Worm (Caenorhabditis elegans) whole organism, L3 larva: Measurements from ENCODE around the gene C36A4.4.
A peak's percentile ranks its signal among the peaks of the same experiment; 100 is the strongest.

Experiments used
- R02D3.7 ChIP-seq: fragments of 150-350 bp; optimal IDR thresholded peaks from 2 replicates; lab custom pipeline; 2014; ENCODE audit warnings: missing biosample characterization, missing genetic modification characterization
- ZK546.5 ChIP-seq: sonication (generic microtip); optimal IDR thresholded peaks from 2 replicates; lab custom pipeline; 2017; ENCODE audit warnings: missing biosample characterization, missing genetic modification characterization
- aly-2 ChIP-seq: fragments of 150-350 bp; optimal IDR thresholded peaks from 2 replicates; lab custom pipeline; 2014; ENCODE audit warnings: missing biosample characterization, missing genetic modification characterization
- ama-1 ChIP-seq: fragments of 150-350 bp; optimal IDR thresholded peaks from 2 replicates; lab custom pipeline; 2018
- ceh-16 ChIP-seq: sonication (generic microtip); optimal IDR thresholded peaks from 2 replicates; lab custom pipeline; 2017; ENCODE audit warnings: missing biosample characterization, missing genetic modification characterization
- ceh-28 ChIP-seq: fragments of 150-350 bp; optimal IDR thresholded peaks from 2 replicates; lab custom pipeline; 2014; ENCODE audit warnings: missing biosample characterization, missing genetic modification reagents, missing genetic modification characterization
- ceh-82 ChIP-seq: fragments of 150-350 bp; optimal IDR thresholded peaks from 2 replicates; lab custom pipeline; 2014; ENCODE audit warnings: missing biosample characterization, missing genetic modification characterization
- ceh-9 ChIP-seq: sonication (generic microtip); optimal IDR thresholded peaks from 2 replicates; lab custom pipeline; 2018; ENCODE audit warnings: missing biosample characterization, missing genetic modification characterization
- daf-12 ChIP-seq: fragments of 150-350 bp; optimal IDR thresholded peaks from 2 replicates; lab custom pipeline; 2014; ENCODE audit warnings: missing biosample characterization, missing genetic modification reagents, missing genetic modification characterization
- egl-27 ChIP-seq: sonication (generic microtip); optimal IDR thresholded peaks from 4 replicates; lab custom pipeline; 2017; ENCODE audit warnings: missing biosample characterization, missing genetic modification reagents, missing genetic modification characterization
- egl-5 ChIP-seq: fragments of 150-350 bp; optimal IDR thresholded peaks from 2 replicates; lab custom pipeline; 2017; ENCODE audit warnings: missing biosample characterization, missing genetic modification reagents, missing genetic modification characterization, inconsistent platforms
- elt-1 ChIP-seq: fragments of 150-350 bp; optimal IDR thresholded peaks from 2 replicates; lab custom pipeline; 2014; ENCODE audit warnings: missing biosample characterization, missing genetic modification characterization
- elt-2 ChIP-seq: sonication (generic microtip); optimal IDR thresholded peaks from 2 replicates; lab custom pipeline; 2016; ENCODE audit warnings: missing genetic modification reagents, mild to moderate bottlenecking, missing genetic modification characterization, missing compliant biosample characterization
- elt-3 ChIP-seq, 3 experiments: fragments of 150-350 bp in 1 of 3; sonication (generic microtip) in 2 of 3; optimal IDR thresholded peaks; 2 replicates in 2 of 3; 4 replicates in 1 of 3; lab custom pipeline; 2014 to 2017; ENCODE audit warnings: missing biosample characterization in 3 of 3, missing genetic modification characterization in 3 of 3
- eor-1 ChIP-seq, 2 experiments: fragments of 150-350 bp; optimal IDR thresholded peaks; 2 replicates each; lab custom pipeline; 2014 to 2018; ENCODE audit warnings: missing biosample characterization in 2 of 2, missing genetic modification characterization in 2 of 2
- fkh-10 ChIP-seq: sonication (generic microtip); optimal IDR thresholded peaks from 2 replicates; lab custom pipeline; 2017; ENCODE audit warnings: missing biosample characterization, missing genetic modification reagents, missing genetic modification characterization
- fkh-2 ChIP-seq: fragments of 150-350 bp; optimal IDR thresholded peaks from 2 replicates; lab custom pipeline; 2014; ENCODE audit warnings: missing biosample characterization, missing genetic modification reagents, missing genetic modification characterization
- fos-1 ChIP-seq: fragments of 150-350 bp; optimal IDR thresholded peaks from 2 replicates; lab custom pipeline; 2014; ENCODE audit warnings: missing biosample characterization, missing genetic modification characterization
- hmg-11 ChIP-seq: sonication (generic microtip); optimal IDR thresholded peaks from 2 replicates; lab custom pipeline; 2016; ENCODE audit warnings: missing genetic modification characterization, missing compliant biosample characterization
- jun-1 ChIP-seq: fragments of 150-350 bp; optimal IDR thresholded peaks from 2 replicates; lab custom pipeline; 2014; ENCODE audit warnings: missing biosample characterization, missing genetic modification reagents, missing genetic modification characterization
- lin-15B ChIP-seq: fragments of 150-350 bp; optimal IDR thresholded peaks from 2 replicates; lab custom pipeline; 2014; ENCODE audit warnings: missing biosample characterization, missing genetic modification characterization
- lin-39 ChIP-seq: fragments of 150-350 bp; optimal IDR thresholded peaks from 2 replicates; lab custom pipeline; 2018; ENCODE audit warnings: missing biosample characterization, missing genetic modification reagents, missing genetic modification characterization
- lsy-12 ChIP-seq: sonication (generic microtip); optimal IDR thresholded peaks from 2 replicates; lab custom pipeline; 2016; ENCODE audit warnings: mild to moderate bottlenecking, missing genetic modification characterization, missing compliant biosample characterization
- mdl-1 ChIP-seq: fragments of 150-350 bp; optimal IDR thresholded peaks from 2 replicates; lab custom pipeline; 2014; ENCODE audit warnings: missing biosample characterization, missing genetic modification characterization
- mml-1 ChIP-seq: fragments of 150-350 bp; sonication (generic microtip); optimal IDR thresholded peaks from 3 replicates; lab custom pipeline; 2014; ENCODE audit warnings: missing biosample characterization, missing genetic modification characterization
- nfya-1 ChIP-seq: sonication (generic microtip); optimal IDR thresholded peaks from 2 replicates; lab custom pipeline; 2017; ENCODE audit warnings: missing genetic modification characterization, mild to moderate bottlenecking, missing compliant biosample characterization, antibody characterized with exemption, moderate library complexity; ENCODE audit not compliant: insufficient read depth
- nhr-11 ChIP-seq: fragments of 150-350 bp; optimal IDR thresholded peaks from 2 replicates; lab custom pipeline; 2014; ENCODE audit warnings: missing biosample characterization, missing genetic modification characterization
- nhr-12 ChIP-seq: fragments of 150-350 bp; optimal IDR thresholded peaks from 2 replicates; lab custom pipeline; 2014; ENCODE audit warnings: missing biosample characterization, missing genetic modification characterization
- nhr-23 ChIP-seq: fragments of 150-350 bp; optimal IDR thresholded peaks from 2 replicates; lab custom pipeline; 2014; ENCODE audit warnings: missing biosample characterization, missing genetic modification reagents, missing genetic modification characterization
- nhr-237 ChIP-seq: fragments of 150-350 bp; optimal IDR thresholded peaks from 2 replicates; lab custom pipeline; 2014; ENCODE audit warnings: missing biosample characterization, missing genetic modification characterization
- nhr-25 ChIP-seq: sonication (generic microtip); optimal IDR thresholded peaks from 2 replicates; lab custom pipeline; 2017; ENCODE audit warnings: missing biosample characterization, missing genetic modification characterization
- nhr-28 ChIP-seq: fragments of 150-350 bp; optimal IDR thresholded peaks from 2 replicates; lab custom pipeline; 2014; ENCODE audit warnings: missing biosample characterization, missing genetic modification characterization
- nhr-43 ChIP-seq: sonication (generic microtip); optimal IDR thresholded peaks from 2 replicates; lab custom pipeline; 2016; ENCODE audit warnings: mild to moderate bottlenecking, missing genetic modification characterization, missing compliant biosample characterization; ENCODE audit not compliant: poor library complexity, severe bottlenecking
- nhr-67 ChIP-seq: fragments of 150-350 bp; optimal IDR thresholded peaks from 2 replicates; lab custom pipeline; 2014; ENCODE audit warnings: missing biosample characterization, missing genetic modification characterization
- nhr-76 ChIP-seq: fragments of 150-350 bp; sonication (generic microtip); optimal IDR thresholded peaks from 5 replicates; lab custom pipeline; 2014; ENCODE audit warnings: missing biosample characterization, missing genetic modification characterization
- nhr-77 ChIP-seq: fragments of 150-350 bp; optimal IDR thresholded peaks from 2 replicates; lab custom pipeline; 2014; ENCODE audit warnings: missing biosample characterization, missing genetic modification characterization
- pha-4 ChIP-seq: fragments of 150-350 bp; optimal IDR thresholded peaks from 2 replicates; lab custom pipeline; 2014; ENCODE audit warnings: missing biosample characterization, missing genetic modification reagents, missing genetic modification characterization
- pqm-1 ChIP-seq: fragments of 150-350 bp; optimal IDR thresholded peaks from 2 replicates; lab custom pipeline; 2017; ENCODE audit warnings: missing biosample characterization, missing genetic modification characterization, inconsistent platforms
- sea-2 ChIP-seq: fragments of 150-350 bp; sonication (generic microtip); optimal IDR thresholded peaks from 4 replicates; lab custom pipeline; 2014; ENCODE audit warnings: missing biosample characterization, missing genetic modification reagents, missing genetic modification characterization
- skn-1 ChIP-seq: fragments of 150-350 bp; optimal IDR thresholded peaks from 2 replicates; lab custom pipeline; 2014; ENCODE audit warnings: missing biosample characterization, missing genetic modification characterization
- snpc-4 ChIP-seq: fragments of 150-350 bp; optimal IDR thresholded peaks from 2 replicates; lab custom pipeline; 2014; ENCODE audit warnings: missing biosample characterization, missing genetic modification characterization
- tbx-2 ChIP-seq: sonication (generic microtip); optimal IDR thresholded peaks from 2 replicates; lab custom pipeline; 2016; ENCODE audit warnings: mild to moderate bottlenecking, missing genetic modification characterization, missing compliant biosample characterization
- unc-39 ChIP-seq: sonication (generic microtip); optimal IDR thresholded peaks from 4 replicates; lab custom pipeline; 2017; ENCODE audit warnings: missing biosample characterization, missing genetic modification characterization
- unc-62 ChIP-seq: fragments of 150-350 bp; sonication (generic microtip); optimal IDR thresholded peaks from 4 replicates; lab custom pipeline; 2014; ENCODE audit warnings: missing biosample characterization, missing genetic modification reagents, missing genetic modification characterization
- zag-1 ChIP-seq: fragments of 150-350 bp; optimal IDR thresholded peaks from 2 replicates; lab custom pipeline; 2014; ENCODE audit warnings: missing biosample characterization, missing genetic modification characterization
- ztf-11 ChIP-seq: fragments of 150-350 bp; optimal IDR thresholded peaks from 2 replicates; lab custom pipeline; 2014; ENCODE audit warnings: missing biosample characterization, missing genetic modification characterization
- ztf-4 ChIP-seq: fragments of 150-350 bp; optimal IDR thresholded peaks from 2 replicates; lab custom pipeline; 2014; ENCODE audit warnings: missing biosample characterization, missing genetic modification characterization

Gene C36A4.4

DNA sequence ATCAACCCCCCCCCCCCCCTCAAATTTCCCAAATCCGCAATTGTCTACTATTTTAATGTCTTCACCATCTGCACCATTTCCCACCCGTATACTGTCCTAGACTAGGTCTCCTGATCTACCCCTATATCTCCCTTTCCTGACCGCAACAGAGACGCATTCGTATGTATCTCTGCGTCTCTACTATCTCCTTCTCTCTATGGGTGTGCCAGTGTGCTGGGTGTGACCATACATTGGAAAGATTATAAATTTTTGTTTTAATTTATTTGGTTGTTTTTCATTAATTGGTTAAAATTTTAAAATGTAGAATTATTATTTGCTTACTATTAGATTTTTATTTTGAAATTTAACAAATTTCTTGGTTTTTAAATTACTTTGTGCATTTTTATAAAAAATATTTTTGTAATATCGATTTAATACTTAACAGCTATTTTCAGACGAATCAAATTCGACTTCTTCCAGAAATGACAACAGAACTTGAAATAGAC lies 21.4 kb downstream of the C36A4.4 start, which contains the start of gene amx-1:
TSS of gene amx-1 (plus strand) at position 435 of the 485 bp plus-strand sequence.
- TF ChIP-seq fkh-10 (GFP tag; lab: Kevin White, UChicago) (no peak), nhr-23 (tag; lab: Kevin White, UChicago) (no peak), zag-1 (tag; lab: Kevin White, UChicago) (no peak), R02D3.7 (tag; lab: Kevin White, UChicago) (no peak)

DNA sequence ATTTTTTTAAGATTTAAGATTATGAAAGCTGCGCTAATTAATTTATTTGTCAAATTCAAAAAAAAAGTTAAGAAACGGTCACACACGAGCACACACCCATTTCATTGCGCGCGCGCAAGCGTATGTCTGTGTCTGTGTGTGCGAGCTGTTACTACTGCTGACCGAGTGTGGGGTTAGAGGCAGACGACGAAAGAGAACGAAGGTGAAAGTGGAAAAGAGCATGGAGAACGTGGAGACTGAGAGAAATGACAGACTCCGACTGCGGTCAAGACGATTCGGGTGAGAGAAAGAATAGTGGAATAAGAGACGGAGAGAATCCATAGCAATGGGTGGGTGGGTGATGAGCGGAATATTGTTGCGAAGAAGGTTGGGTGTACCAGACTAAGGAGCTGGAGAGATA lies 23.3 kb downstream of the C36A4.4 start:
- TF ChIP-seq nhr-11 (tag; lab: Kevin White, UChicago) (no peak), nfya-1 (tag; lab: Kevin White, UChicago) (peak; percentile 81), eor-1 (tag; optimal IDR thresholded peaks at IDR 0.05; lab: Kevin White, UChicago) (no peak), nhr-67 (no peak), ceh-16 (no peak), aly-2 (tag; lab: Kevin White, UChicago) (no peak), unc-62 (GFP tag; lab: Kevin White, UChicago) (no peak), fos-1 (tag; lab: Kevin White, UChicago) (no peak), ztf-4 (no peak), sea-2 (GFP tag; lab: Kevin White, UChicago) (no peak), nhr-28 (tag; lab: Kevin White, UChicago) (no peak), pha-4 (peak; percentile 77), ZK546.5 (tag; lab: Kevin White, UChicago) (no peak), ama-1 (no peak), fkh-2 (tag; lab: Kevin White, UChicago) (no peak), ceh-82 (tag; lab: Kevin White, UChicago) (no peak), mdl-1 (tag; lab: Kevin White, UChicago) (no peak), nhr-77 (tag; lab: Kevin White, UChicago) (no peak), ceh-9 (tag; lab: Kevin White, UChicago) (no peak), tbx-2 (tag; lab: Kevin White, UChicago) (no peak), elt-3 (tag; optimal IDR thresholded peaks at IDR 0.05; lab: Kevin White, UChicago) (no peak), egl-5 (tag; lab: Kevin White, UChicago) (no peak), egl-27 (no peak), lsy-12 (tag; lab: Kevin White, UChicago) (no peak), skn-1 (peak; percentile 27), pqm-1 (tag; lab: Kevin White, UChicago) (peak; percentile 54), elt-2 (tag; lab: Kevin White, UChicago) (peak; percentile 44), nhr-23 (tag; lab: Kevin White, UChicago) (peak; percentile 78), nhr-76 (tag; lab: Kevin White, UChicago) (no peak), nhr-43 (no peak), hmg-11 (tag; lab: Kevin White, UChicago) (peak; percentile 80), ceh-28 (tag; lab: Kevin White, UChicago) (no peak), ztf-11 (tag; lab: Kevin White, UChicago) (no peak), fkh-10 (GFP tag; lab: Kevin White, UChicago) (no peak), snpc-4 (tag; lab: Kevin White, UChicago) (peak; percentile 56), elt-1 (no peak), zag-1 (tag; lab: Kevin White, UChicago) (no peak), nhr-12 (tag; lab: Kevin White, UChicago) (no peak), R02D3.7 (tag; lab: Kevin White, UChicago) (peak; percentile 22), lin-15B (tag; lab: Kevin White, UChicago) (peak; percentile 57), daf-12 (tag; lab: Kevin White, UChicago) (no peak), mml-1 (tag; lab: Kevin White, UChicago) (no peak), nhr-25 (tag; lab: Kevin White, UChicago) (peak; percentile 64), jun-1 (tag; lab: Kevin White, UChicago) (no peak), unc-39 (no peak), lin-39 (tag; lab: Kevin White, UChicago) (peak; percentile 19), nhr-237 (tag; lab: Kevin White, UChicago) (no peak)
